Fruit fly (Drosophila melanogaster) whole organism, prepupa: Measurements from ENCODE around the gene bwa.

Experiments used
- Blimp-1 ChIP-seq: fragments of 200-800 bp; sonication (Bioruptor generic); optimal IDR thresholded peaks from 3 replicates; lab custom pipeline; 2017; ENCODE audit warnings: missing biosample characterization, missing genetic modification characterization, mild to moderate bottlenecking, moderate library complexity, missing genetic modification reagents
- CG10631 ChIP-seq: fragments of 200-800 bp; sonication (Bioruptor generic); optimal IDR thresholded peaks from 2 replicates; lab custom pipeline; 2016; ENCODE audit warnings: missing biosample characterization, missing genetic modification characterization
- CG11294 ChIP-seq: fragments of 200-800 bp; sonication (Bioruptor generic); IDR thresholded peaks from 2 replicates; pipeline ENCODE4 v1.3.6; 2022; ENCODE audit warnings: missing biosample characterization, missing genetic modification characterization
- CG11762 ChIP-seq: fragments of 200-800 bp; sonication (Bioruptor generic); optimal IDR thresholded peaks from 3 replicates; lab custom pipeline; 2016; ENCODE audit warnings: missing biosample characterization, missing genetic modification characterization; ENCODE audit not compliant: insufficient read depth
- CG11902 ChIP-seq: fragments of 200-800 bp; sonication (Bioruptor generic); optimal IDR thresholded peaks from 3 replicates; lab custom pipeline; 2016; ENCODE audit warnings: missing biosample characterization, missing genetic modification characterization
- CG15336 ChIP-seq: fragments of 200-800 bp; sonication (Bioruptor generic); IDR thresholded peaks from 2 replicates; pipeline ENCODE4 v1.3.6; 2022; ENCODE audit warnings: missing biosample characterization, missing genetic modification characterization
- CG1621 ChIP-seq: fragments of 200-800 bp; sonication (Bioruptor generic); optimal IDR thresholded peaks from 3 replicates; lab custom pipeline; 2018; ENCODE audit warnings: missing biosample characterization, mild to moderate bottlenecking, missing genetic modification characterization
- CG16779 ChIP-seq: fragments of 200-800 bp; sonication (Bioruptor generic); optimal IDR thresholded peaks from 3 replicates; lab custom pipeline; 2017; ENCODE audit warnings: missing biosample characterization, mild to moderate bottlenecking, missing genetic modification characterization
- CG3032 ChIP-seq: fragments of 200-800 bp; optimal IDR thresholded peaks from 2 replicates; lab custom pipeline; 2019; ENCODE audit warnings: missing biosample characterization, mild to moderate bottlenecking, missing genetic modification characterization, moderate library complexity
- CG31627 ChIP-seq: fragments of 200-800 bp; sonication (Bioruptor generic); optimal IDR thresholded peaks from 3 replicates; lab custom pipeline; 2016; ENCODE audit warnings: missing biosample characterization, missing genetic modification characterization
- CG32006 ChIP-seq: fragments of 200-800 bp; sonication (Bioruptor generic); optimal IDR thresholded peaks from 3 replicates; lab custom pipeline; 2017; ENCODE audit warnings: missing biosample characterization, mild to moderate bottlenecking, missing genetic modification characterization
- CG3919 ChIP-seq: fragments of 200-800 bp; sonication (Bioruptor generic); optimal IDR thresholded peaks from 3 replicates; lab custom pipeline; 2016; ENCODE audit warnings: missing biosample characterization, missing genetic modification characterization
- CG4318 ChIP-seq: fragments of 200-800 bp; sonication (Bioruptor generic); optimal IDR thresholded peaks from 3 replicates; lab custom pipeline; 2017; ENCODE audit warnings: missing biosample characterization, mild to moderate bottlenecking, missing genetic modification characterization
- CG6163 ChIP-seq: fragments of 200-800 bp; sonication (Bioruptor generic); IDR thresholded peaks from 3 replicates; pipeline ENCODE4 v1.3.6; 2022; ENCODE audit warnings: missing biosample characterization, missing genetic modification characterization
- CG6276 ChIP-seq: fragments of 200-800 bp; sonication (Bioruptor generic); optimal IDR thresholded peaks from 2 replicates; lab custom pipeline; 2017; ENCODE audit warnings: missing biosample characterization, mild to moderate bottlenecking, missing genetic modification characterization
- CG6792 ChIP-seq: fragments of 200-800 bp; sonication (Bioruptor generic); optimal IDR thresholded peaks from 3 replicates; lab custom pipeline; 2016; ENCODE audit warnings: missing biosample characterization, missing genetic modification characterization
- CG6808 ChIP-seq: fragments of 200-800 bp; sonication (Bioruptor generic); optimal IDR thresholded peaks from 3 replicates; lab custom pipeline; 2017; ENCODE audit warnings: missing biosample characterization, missing genetic modification characterization, mild to moderate bottlenecking, moderate library complexity, missing genetic modification reagents
- CG6854 ChIP-seq: fragments of 200-800 bp; sonication (Bioruptor generic); optimal IDR thresholded peaks from 2 replicates; lab custom pipeline; 2017; ENCODE audit warnings: missing biosample characterization, mild to moderate bottlenecking, missing genetic modification characterization
- CG7368 ChIP-seq: fragments of 200-800 bp; sonication (Bioruptor generic); optimal IDR thresholded peaks from 3 replicates; lab custom pipeline; 2016; ENCODE audit warnings: missing biosample characterization, missing genetic modification characterization
- CG8119 ChIP-seq: fragments of 200-800 bp; sonication (Bioruptor generic); IDR thresholded peaks from 3 replicates; pipeline ENCODE4 v1.3.6; 2022; ENCODE audit warnings: missing biosample characterization, missing genetic modification characterization
- CG8632 ChIP-seq: fragments of 200-800 bp; sonication (Bioruptor generic); optimal IDR thresholded peaks from 3 replicates; lab custom pipeline; 2016; ENCODE audit warnings: missing biosample characterization, missing genetic modification characterization
- CG9139 ChIP-seq: fragments of 200-800 bp; sonication (Bioruptor generic); optimal IDR thresholded peaks from 3 replicates; lab custom pipeline; 2017; ENCODE audit warnings: missing biosample characterization, mild to moderate bottlenecking, missing genetic modification characterization
- Eip78C ChIP-seq: fragments of 200-800 bp; sonication (Bioruptor generic); peaks from one replicate; lab custom pipeline; 2016; ENCODE audit warnings: missing biosample characterization, missing genetic modification characterization
- Eip93F ChIP-seq: fragments of 200-800 bp; sonication (Bioruptor generic); optimal IDR thresholded peaks from 2 replicates; lab custom pipeline; 2016; ENCODE audit warnings: missing biosample characterization, mild to moderate bottlenecking, missing genetic modification characterization
- Ets96B ChIP-seq: fragments of 200-800 bp; optimal IDR thresholded peaks from 2 replicates; lab custom pipeline; 2019; ENCODE audit warnings: missing biosample characterization, mild to moderate bottlenecking, missing genetic modification characterization, moderate library complexity
- Gug ChIP-seq: fragments of 200-800 bp; sonication (Bioruptor generic); IDR thresholded peaks from 2 replicates; pipeline ENCODE4 v1.3.6; 2022; ENCODE audit warnings: missing biosample characterization, missing genetic modification characterization
- Hr39 ChIP-seq: fragments of 200-800 bp; sonication (Bioruptor generic); optimal IDR thresholded peaks from 2 replicates; lab custom pipeline; 2016; ENCODE audit warnings: missing biosample characterization, missing genetic modification characterization
- Hr4 ChIP-seq: fragments of 200-800 bp; sonication (Bioruptor generic); optimal IDR thresholded peaks from 3 replicates; lab custom pipeline; 2016; ENCODE audit warnings: missing biosample characterization, missing genetic modification characterization
- Lpt ChIP-seq: fragments of 200-800 bp; sonication (Bioruptor generic); optimal IDR thresholded peaks from 3 replicates; lab custom pipeline; 2016; ENCODE audit warnings: missing biosample characterization, missing genetic modification characterization
- Met ChIP-seq: fragments of 200-800 bp; sonication (Bioruptor generic); optimal IDR thresholded peaks from 3 replicates; lab custom pipeline; 2016; ENCODE audit warnings: missing biosample characterization, missing genetic modification characterization
- OdsH ChIP-seq: fragments of 200-800 bp; sonication (Bioruptor generic); optimal IDR thresholded peaks from 3 replicates; lab custom pipeline; 2016; ENCODE audit warnings: missing biosample characterization, missing genetic modification characterization
- Smox ChIP-seq: fragments of 200-800 bp; sonication (Bioruptor generic); optimal IDR thresholded peaks from 3 replicates; lab custom pipeline; 2016; ENCODE audit warnings: missing biosample characterization, missing genetic modification characterization
- Sox102F ChIP-seq: fragments of 200-800 bp; sonication (Bioruptor generic); optimal IDR thresholded peaks from 2 replicates; lab custom pipeline; 2016; ENCODE audit warnings: missing biosample characterization, mild to moderate bottlenecking, missing genetic modification characterization
- Sox14 ChIP-seq: fragments of 200-800 bp; sonication (Bioruptor generic); optimal IDR thresholded peaks from 3 replicates; lab custom pipeline; 2016; ENCODE audit warnings: missing biosample characterization, missing genetic modification characterization
- Sox15 ChIP-seq: fragments of 200-800 bp; sonication (Bioruptor generic); optimal IDR thresholded peaks from 3 replicates; lab custom pipeline; 2016; ENCODE audit warnings: missing biosample characterization, missing genetic modification characterization
- achi ChIP-seq: fragments of 200-800 bp; sonication (Bioruptor generic); optimal IDR thresholded peaks from 3 replicates; lab custom pipeline; 2016; ENCODE audit warnings: missing biosample characterization, missing genetic modification characterization
- acj6 ChIP-seq: fragments of 200-800 bp; sonication (Bioruptor generic); optimal IDR thresholded peaks from 3 replicates; lab custom pipeline; 2016; ENCODE audit warnings: missing biosample characterization, missing genetic modification characterization
- cyc ChIP-seq: fragments of 200-800 bp; sonication (Bioruptor generic); optimal IDR thresholded peaks from 3 replicates; lab custom pipeline; 2016; ENCODE audit warnings: missing biosample characterization, missing genetic modification characterization
- dac ChIP-seq: fragments of 200-800 bp; sonication (Bioruptor generic); optimal IDR thresholded peaks from 2 replicates; lab custom pipeline; 2017; ENCODE audit warnings: missing biosample characterization, mild to moderate bottlenecking, missing genetic modification characterization
- dsx ChIP-seq: fragments of 200-800 bp; optimal IDR thresholded peaks from 3 replicates; lab custom pipeline; 2019; ENCODE audit warnings: missing biosample characterization, mild to moderate bottlenecking, missing genetic modification characterization, moderate library complexity; ENCODE audit not compliant: poor library complexity, severe bottlenecking
- eg ChIP-seq: fragments of 200-800 bp; sonication (Bioruptor generic); IDR thresholded peaks from 3 replicates; pipeline ENCODE4 v1.3.6; 2022; ENCODE audit warnings: missing biosample characterization, missing genetic modification characterization
- esn ChIP-seq: fragments of 200-800 bp; sonication (Bioruptor generic); optimal IDR thresholded peaks from 2 replicates; lab custom pipeline; 2016; ENCODE audit warnings: missing biosample characterization, mild to moderate bottlenecking, missing genetic modification characterization, moderate library complexity
- fd85E ChIP-seq: fragments of 200-800 bp; sonication (Bioruptor generic); optimal IDR thresholded peaks from 3 replicates; lab custom pipeline; 2016; ENCODE audit warnings: missing biosample characterization, missing genetic modification characterization
- fkh ChIP-seq: fragments of 200-800 bp; sonication (Bioruptor generic); optimal IDR thresholded peaks from 3 replicates; lab custom pipeline; 2017; ENCODE audit warnings: missing biosample characterization, mild to moderate bottlenecking, missing genetic modification characterization, moderate library complexity
- net ChIP-seq: fragments of 200-800 bp; sonication (Bioruptor generic); optimal IDR thresholded peaks from 3 replicates; lab custom pipeline; 2016; ENCODE audit warnings: missing biosample characterization, missing genetic modification characterization
- pdm3 ChIP-seq: fragments of 200-800 bp; sonication (Bioruptor generic); optimal IDR thresholded peaks from 3 replicates; lab custom pipeline; 2016; ENCODE audit warnings: missing biosample characterization, missing genetic modification characterization
- salr ChIP-seq, 2 experiments: fragments of 200-800 bp; sonication (Bioruptor generic); optimal IDR thresholded peaks; 3 replicates each; lab custom pipeline; 2016 to 2018; ENCODE audit warnings: missing biosample characterization in 2 of 2, missing genetic modification characterization in 2 of 2, mild to moderate bottlenecking in 1 of 2
- spab ChIP-seq: fragments of 200-800 bp; sonication (Bioruptor generic); optimal IDR thresholded peaks from 2 replicates; lab custom pipeline; 2017; ENCODE audit warnings: missing biosample characterization, mild to moderate bottlenecking, missing genetic modification characterization, missing genetic modification reagents
- ss ChIP-seq, 2 experiments: fragments of 200-800 bp; sonication (Bioruptor generic); optimal IDR thresholded peaks; 2 replicates in 1 of 2; 3 replicates in 1 of 2; lab custom pipeline; 2017 to 2018; ENCODE audit warnings: mild to moderate bottlenecking in 2 of 2, missing biosample characterization in 2 of 2, missing genetic modification characterization in 2 of 2, moderate library complexity in 1 of 2
- svp ChIP-seq: fragments of 200-800 bp; sonication (Bioruptor generic); peaks from one replicate; lab custom pipeline; 2016; ENCODE audit warnings: missing biosample characterization, missing genetic modification characterization
- vri ChIP-seq: fragments of 200-800 bp; sonication (Bioruptor generic); optimal IDR thresholded peaks from 3 replicates; lab custom pipeline; 2016; ENCODE audit warnings: missing biosample characterization, mild to moderate bottlenecking, missing genetic modification characterization

The bwa gene

dm6 chr2L:20061018-20061657 lies 5.1 kb upstream of the bwa start, which contains the start of the genes barr and lok:
Gene barr, minus strand, starts transcription at chr2L:20061370.
Gene lok, plus strand, starts transcription at chr2L:20061422.
- TF ChIP-seq CG1621 (tag; lab: Kevin White, UChicago): no peak
- peak; percentile 3 for TF ChIP-seq CG7368 (GFP tag; lab: Kevin White, UChicago)
- TF ChIP-seq Eip78C: peak; percentile 38
- peak; percentile 49 for TF ChIP-seq Hr4
- TF ChIP-seq Met (GFP tag; lab: Kevin White, UChicago): no peak
- peak; percentile 61 for TF ChIP-seq Hr39 (GFP tag; lab: Kevin White, UChicago)
- TF ChIP-seq Eip93F (GFP tag; lab: Kevin White, UChicago): no peak
- TF ChIP-seq CG11294: no peak
- TF ChIP-seq salr (GFP tag; optimal IDR thresholded peaks at IDR 0.05; lab: Kevin White, UChicago): no peak
- peak; percentile 49 for TF ChIP-seq achi (GFP tag; lab: Kevin White, UChicago)
- TF ChIP-seq Gug (GFP tag; lab: Robert Waterston, UW): no peak
- TF ChIP-seq spab (GFP tag; lab: Kevin White, UChicago): no peak
- TF ChIP-seq Ets96B: peak; percentile 42
- TF ChIP-seq CG3032 (tag; lab: Kevin White, UChicago): peak; percentile 40
- peak; percentile 58 for TF ChIP-seq Sox15 (GFP tag; lab: Kevin White, UChicago)
- TF ChIP-seq pdm3 (GFP tag; lab: Kevin White, UChicago): peak; percentile 69
- TF ChIP-seq CG9139 (GFP tag; lab: Kevin White, UChicago): no peak
- TF ChIP-seq CG31627 (GFP tag; lab: Kevin White, UChicago): peak; percentile 75
- TF ChIP-seq CG8632: peak; percentile 9
- TF ChIP-seq CG32006 (GFP tag; lab: Kevin White, UChicago): peak; percentile 44
- TF ChIP-seq fd85E (GFP tag; lab: Kevin White, UChicago): no peak
- TF ChIP-seq cyc: peak; percentile 47
- no peak for TF ChIP-seq Blimp-1 (GFP tag; lab: Kevin White, UChicago)
- TF ChIP-seq CG6276 (GFP tag; lab: Kevin White, UChicago): no peak
- TF ChIP-seq Smox (GFP tag; lab: Kevin White, UChicago): peak; percentile 53
- no peak for TF ChIP-seq dsx (GFP tag; lab: Kevin White, UChicago)
- 0 out of 3 replicates have a peak, but pooled peaks have one; percentile 21 for TF ChIP-seq eg
- peak; percentile 41 for TF ChIP-seq CG3919 (GFP tag; lab: Kevin White, UChicago)
- no peak for TF ChIP-seq ss (GFP tag; optimal IDR thresholded peaks at IDR 0.05; lab: Kevin White, UChicago)
- TF ChIP-seq Sox102F: peak; percentile 38
- no peak for TF ChIP-seq CG8119 (GFP tag; lab: Robert Waterston, UW)
- TF ChIP-seq CG11902 (GFP tag; lab: Kevin White, UChicago): peak; percentile 35
- TF ChIP-seq fkh (GFP tag; lab: Kevin White, UChicago): no peak
- no peak for TF ChIP-seq CG4318 (GFP tag; lab: Kevin White, UChicago)
- TF ChIP-seq CG15336 (GFP tag; lab: Robert Waterston, UW): no peak
- TF ChIP-seq Lpt: no peak
- TF ChIP-seq acj6 (GFP tag; lab: Kevin White, UChicago): peak; percentile 47
- TF ChIP-seq CG11762 (GFP tag; lab: Kevin White, UChicago): peak; percentile 1
- no peak for TF ChIP-seq vri (GFP tag; lab: Kevin White, UChicago)
- TF ChIP-seq OdsH (GFP tag; lab: Kevin White, UChicago): peak; percentile 56
- no peak for TF ChIP-seq net (GFP tag; lab: Kevin White, UChicago)
- TF ChIP-seq CG6854 (GFP tag; lab: Kevin White, UChicago): no peak
- TF ChIP-seq CG6808: no peak
- no peak for TF ChIP-seq dac (GFP tag; lab: Kevin White, UChicago)
- TF ChIP-seq CG10631 (GFP tag; lab: Kevin White, UChicago): peak; percentile 59
- peak; percentile 12 for TF ChIP-seq CG6792 (GFP tag; lab: Kevin White, UChicago)
- TF ChIP-seq CG16779: no peak
- TF ChIP-seq Sox14 (GFP tag; lab: Kevin White, UChicago): peak; percentile 60
- TF ChIP-seq CG6163 (GFP tag; lab: Robert Waterston, UW): no peak
- no peak for TF ChIP-seq svp (GFP tag; lab: Kevin White, UChicago)
- peak; percentile 66 for TF ChIP-seq esn (GFP tag; lab: Kevin White, UChicago)
